Fruit fly (Drosophila melanogaster) whole organism, wandering third instar larva: ENCODE results near the gene Nup205.
A peak's percentile ranks its signal among the peaks of the same experiment; 100 is the strongest.

Experiments
- CG9705 ChIP-seq: fragments of 200-800 bp; sonication (Bioruptor generic); optimal IDR thresholded peaks from 2 replicates; lab custom pipeline; 2018; ENCODE audit warnings: missing biosample characterization, mild to moderate bottlenecking, missing genetic modification characterization
- Dfd ChIP-seq: fragments of >200 bp; optimal IDR thresholded peaks from 2 replicates; lab custom pipeline; 2017; ENCODE audit warnings: missing biosample characterization, missing genetic modification characterization
- ey ChIP-seq: fragments of 200-800 bp; sonication (Bioruptor generic); optimal IDR thresholded peaks from 2 replicates; lab custom pipeline; 2016; ENCODE audit warnings: missing biosample characterization, missing genetic modification characterization
- psq ChIP-seq: fragments of 200-800 bp; sonication (Bioruptor generic); optimal IDR thresholded peaks from 3 replicates; lab custom pipeline; 2017; ENCODE audit warnings: missing biosample characterization, mild to moderate bottlenecking, missing genetic modification characterization, moderate library complexity

dm6 chrX:19865389-19866144 is 13.6 kb downstream of the Nup205 start, which contains the start of gene THADA:
- TF ChIP-seq Dfd (GFP tag; lab: Kevin White, UChicago): no peak
- no peak for TF ChIP-seq ey (GFP tag; lab: Kevin White, UChicago)
- no peak for TF ChIP-seq CG9705 (GFP tag; lab: Kevin White, UChicago)
- peak; percentile 6 for TF ChIP-seq psq
